Worm (Caenorhabditis elegans) whole organism, L4/young adult: ENCODE results near the gene T13B5.9.

ENCODE experiments used
- dao-5 ChIP-seq: sonication (generic microtip); optimal IDR thresholded peaks from 2 replicates; lab custom pipeline; 2016; ENCODE audit warnings: missing genotype, missing genetic modification characterization, moderate library complexity, missing compliant biosample characterization
- him-1 ChIP-seq: sonication (generic microtip); optimal IDR thresholded peaks from 2 replicates; lab custom pipeline; 2016; ENCODE audit warnings: missing genotype, missing genetic modification reagents, missing genetic modification characterization, missing compliant biosample characterization

DNA sequence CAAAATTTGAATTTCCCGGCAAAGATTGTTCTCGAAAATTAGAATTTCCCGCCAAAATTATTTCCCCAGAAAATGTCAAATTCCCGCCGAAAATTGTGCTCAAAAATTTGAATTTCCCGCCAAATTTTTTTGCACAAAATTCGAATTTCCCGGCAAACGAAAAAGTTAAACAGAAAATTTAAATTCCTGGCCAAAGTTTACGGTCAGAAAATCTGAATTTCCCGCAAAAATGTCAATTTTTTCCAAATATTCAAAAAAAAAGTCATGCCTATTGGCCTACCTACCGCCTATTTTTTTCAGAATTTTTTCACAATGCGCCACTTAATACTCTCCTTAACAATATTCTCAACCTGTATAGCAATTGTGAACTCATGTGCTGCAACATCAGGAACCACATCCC, 21.4 kb downstream of the T13B5.9 start, which contains the start of gene K02E7.1:
- TF ChIP-seq him-1 (tag; lab: Kevin White, UChicago), result no peak
- no peak for TF ChIP-seq dao-5 (tag; lab: Kevin White, UChicago)
